Worm (Caenorhabditis elegans): ENCODE measurements around the gene pei-2.
A peak's percentile ranks its signal among the peaks of the same experiment; 100 is the strongest.

The pei-2 gene

DNA sequence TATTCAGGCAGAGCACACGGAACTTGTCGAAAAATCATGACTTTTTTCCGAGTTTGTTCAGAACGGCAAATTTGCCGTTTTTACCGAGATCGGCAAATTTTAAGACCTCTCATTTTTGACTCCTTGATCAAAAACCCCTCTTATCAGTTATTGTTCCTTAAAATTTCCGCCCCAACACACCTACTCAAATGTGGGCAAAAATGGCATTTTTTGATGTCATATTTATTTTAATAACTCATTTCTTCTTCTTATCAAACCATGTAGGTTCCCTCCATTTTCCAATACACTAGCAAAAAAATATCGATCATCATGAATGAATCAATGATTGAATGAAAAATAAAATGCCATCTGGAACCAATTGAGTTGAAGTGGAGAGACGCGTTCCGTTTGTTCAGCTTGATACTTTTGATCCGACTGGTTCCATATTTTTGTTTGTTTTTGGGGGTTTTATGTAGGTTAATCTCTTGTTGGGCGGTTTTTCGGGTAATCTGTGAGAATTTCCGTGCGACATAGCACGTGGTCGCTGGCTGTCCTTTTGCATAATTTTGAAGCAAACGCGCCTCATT is 46.7 kb downstream of the pei-2 start:
- TF ChIP-seq tab-1 (GFP tag; IDR thresholded peaks at IDR 0.05) (no peak), T22C8.4 (GFP tag; IDR thresholded peaks at IDR 0.05) (no peak), klf-2 (GFP tag; conservative IDR thresholded peaks at IDR 0.05) (no peak), ztf-29 (GFP tag; IDR thresholded peaks at IDR 0.05) (no peak), flt-1 (GFP tag; IDR thresholded peaks at IDR 0.05) (no peak), ztf-23 (GFP tag; IDR thresholded peaks at IDR 0.05) (no peak), cog-1 (tag; optimal IDR thresholded peaks at IDR 0.05) (no peak), med-1 (GFP tag; optimal IDR thresholded peaks at IDR 0.05; ENCODE audit: insufficient read depth) (no peak), ref-1 (GFP tag; conservative IDR thresholded peaks at IDR 0.05) (no peak)

DNA sequence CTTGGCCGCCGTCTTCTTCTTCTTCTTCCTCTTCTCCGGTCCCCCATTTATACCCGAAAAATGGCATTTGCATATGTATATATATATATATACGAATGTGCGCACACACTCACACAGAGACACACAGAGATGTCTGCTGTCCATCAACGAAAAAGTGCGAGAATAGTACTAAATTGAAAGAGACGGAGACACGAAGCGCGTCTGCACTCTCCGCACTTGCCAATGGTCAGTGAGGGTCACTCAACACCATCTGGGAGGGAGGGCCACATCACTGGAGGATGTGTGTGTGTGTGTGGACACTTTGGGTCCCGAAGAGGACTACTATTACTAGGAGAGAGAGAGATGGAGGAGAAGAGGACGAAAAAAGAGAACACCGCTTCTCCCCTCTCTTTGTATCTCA is 48.1 kb downstream of the pei-2 start:
- TF ChIP-seq flt-1 (GFP tag; IDR thresholded peaks at IDR 0.05) (peak; percentile 70; the same call in 1 of the 2 replicates), cog-1 (tag; optimal IDR thresholded peaks at IDR 0.05) (peak; percentile 86), ztf-23 (GFP tag; IDR thresholded peaks at IDR 0.05) (no peak)

DNA sequence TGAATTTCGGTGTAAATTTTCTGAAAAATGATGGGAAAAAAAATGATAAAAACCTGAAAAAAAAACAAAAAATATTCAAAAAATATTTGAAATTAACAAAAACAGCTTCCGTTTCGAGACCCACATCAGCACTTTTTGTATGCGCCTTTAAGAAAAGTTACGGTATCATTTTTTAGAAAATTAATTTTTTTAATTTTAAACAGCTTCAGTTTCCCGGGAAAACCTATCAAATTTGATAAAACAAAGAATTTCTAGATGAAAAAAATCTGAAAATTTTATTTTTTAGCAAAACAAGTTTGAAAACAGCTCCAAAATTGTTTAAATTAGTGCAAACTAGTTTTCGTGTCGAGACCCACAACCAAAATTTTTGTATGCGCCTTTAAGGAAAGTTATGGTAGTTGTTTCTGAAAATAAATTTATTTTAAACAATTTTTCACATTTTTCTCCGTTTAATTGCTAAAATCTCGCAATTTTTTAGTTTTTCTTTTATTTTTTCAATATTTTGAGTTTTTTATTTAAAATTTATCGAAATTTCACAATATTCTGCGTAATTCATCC is 54.2 kb downstream of the pei-2 start:
- TF ChIP-seq ref-1 (GFP tag; conservative IDR thresholded peaks at IDR 0.05): no peak
- no peak for TF ChIP-seq ztf-29 (GFP tag; IDR thresholded peaks at IDR 0.05)
- no peak for TF ChIP-seq tab-1 (GFP tag; IDR thresholded peaks at IDR 0.05)
- no peak for TF ChIP-seq flt-1 (GFP tag; IDR thresholded peaks at IDR 0.05)
- TF ChIP-seq ztf-23 (GFP tag; IDR thresholded peaks at IDR 0.05): no peak
- no peak for TF ChIP-seq med-1 (GFP tag; optimal IDR thresholded peaks at IDR 0.05; ENCODE audit: insufficient read depth)
- no peak for TF ChIP-seq T22C8.4 (GFP tag; IDR thresholded peaks at IDR 0.05)
- TF ChIP-seq klf-2 (GFP tag; conservative IDR thresholded peaks at IDR 0.05): no peak
- no peak for TF ChIP-seq cog-1 (tag; optimal IDR thresholded peaks at IDR 0.05)

Measured in whole organism, midembryonic.